Fruit fly (Drosophila melanogaster) whole organism, embryonic: ENCODE results near the gene PMP34.

Source experiments
- ATbp ChIP-seq: fragments of 200-800 bp; sonication (Bioruptor generic); optimal IDR thresholded peaks from 2 replicates; lab custom pipeline; 2017; ENCODE audit warnings: missing biosample characterization, mild to moderate bottlenecking, missing genetic modification characterization, missing genetic modification reagents
- Awh ChIP-seq: fragments of 200-800 bp; sonication (Bioruptor generic); IDR thresholded peaks from 2 replicates; pipeline ENCODE4, ENCODE4 v1.3.6; 2022; ENCODE audit warnings: missing biosample characterization, missing genetic modification characterization
- BEAF-32 ChIP-seq: fragments of 200-800 bp; sonication (Bioruptor generic); optimal IDR thresholded peaks from 3 replicates; lab custom pipeline; 2017; ENCODE audit warnings: missing biosample characterization, missing genetic modification characterization, mild to moderate bottlenecking, moderate library complexity, missing genetic modification reagents
- Bdp1 ChIP-seq: fragments of 200-800 bp; sonication (Bioruptor generic); optimal IDR thresholded peaks from 3 replicates; lab custom pipeline; 2016; ENCODE audit warnings: missing biosample characterization, missing genetic modification characterization
- C15 ChIP-seq: fragments of 200-800 bp; sonication (Bioruptor generic); IDR thresholded peaks from 3 replicates; pipeline ENCODE4 v1.3.6; 2022; ENCODE audit warnings: missing biosample characterization, missing genetic modification characterization
- CG11504 ChIP-seq: fragments of 200-800 bp; sonication (Bioruptor generic); optimal IDR thresholded peaks from 3 replicates; lab custom pipeline; 2019; ENCODE audit warnings: missing biosample characterization, mild to moderate bottlenecking, missing genetic modification characterization, moderate library complexity
- CG12769 ChIP-seq: fragments of 200-800 bp; sonication (Bioruptor generic); optimal IDR thresholded peaks from 2 replicates; lab custom pipeline; 2019; ENCODE audit warnings: missing biosample characterization, mild to moderate bottlenecking, missing genetic modification characterization, moderate library complexity
- CG14441 ChIP-seq: fragments of 200-800 bp; sonication (Bioruptor generic); IDR thresholded peaks from 2 replicates; pipeline ENCODE4 v1.3.6; 2022; ENCODE audit warnings: missing biosample characterization, missing genetic modification characterization
- CG15696 ChIP-seq: fragments of 200-800 bp; sonication (Bioruptor generic); optimal IDR thresholded peaks from 2 replicates; lab custom pipeline; 2019; ENCODE audit warnings: missing biosample characterization, mild to moderate bottlenecking, missing genetic modification characterization, moderate library complexity
- CG17186 ChIP-seq: fragments of 200-800 bp; sonication (Bioruptor generic); optimal IDR thresholded peaks from 3 replicates; lab custom pipeline; 2017; ENCODE audit warnings: missing biosample characterization, missing genetic modification reagents, missing genetic modification characterization
- CG17359 ChIP-seq: fragments of 200-800 bp; sonication (Bioruptor generic); optimal IDR thresholded peaks from 3 replicates; lab custom pipeline; 2018; ENCODE audit warnings: missing biosample characterization, mild to moderate bottlenecking, missing genetic modification characterization, moderate library complexity
- CG17829 ChIP-seq: fragments of 200-800 bp; optimal IDR thresholded peaks from 2 replicates; lab custom pipeline; 2019; ENCODE audit warnings: missing biosample characterization, mild to moderate bottlenecking, missing genetic modification characterization, moderate library complexity
- CG17912 ChIP-seq: fragments of 200-800 bp; sonication (Bioruptor generic); optimal IDR thresholded peaks from 2 replicates; lab custom pipeline; 2018; ENCODE audit warnings: missing biosample characterization, mild to moderate bottlenecking, missing genetic modification characterization
- CG1792 ChIP-seq: fragments of 200-800 bp; sonication (Bioruptor generic); optimal IDR thresholded peaks from 2 replicates; lab custom pipeline; 2016; ENCODE audit warnings: missing biosample characterization, missing genetic modification characterization
- CG2116 ChIP-seq: fragments of 200-800 bp; sonication (Bioruptor generic); optimal IDR thresholded peaks from 3 replicates; lab custom pipeline; 2018; ENCODE audit warnings: missing biosample characterization, mild to moderate bottlenecking, missing genetic modification characterization
- CG30431 ChIP-seq: fragments of 200-800 bp; sonication (Bioruptor generic); optimal IDR thresholded peaks from 2 replicates; lab custom pipeline; 2017; ENCODE audit warnings: missing biosample characterization, missing genetic modification characterization
- CG3065 ChIP-seq: fragments of 200-800 bp; sonication (Bioruptor generic); optimal IDR thresholded peaks from 2 replicates; lab custom pipeline; 2016; ENCODE audit warnings: missing biosample characterization, missing genetic modification characterization
- CG4404 ChIP-seq: fragments of 200-800 bp; sonication (Bioruptor generic); IDR thresholded peaks from 2 replicates; pipeline ENCODE4 v1.3.6; 2022; ENCODE audit warnings: missing biosample characterization, missing genetic modification characterization
- CG5180 ChIP-seq: fragments of 200-800 bp; sonication (Bioruptor generic); optimal IDR thresholded peaks from 3 replicates; lab custom pipeline; 2017; ENCODE audit warnings: missing biosample characterization, missing genetic modification characterization, mild to moderate bottlenecking, moderate library complexity, missing genetic modification reagents
- CG5245 ChIP-seq: fragments of 200-800 bp; sonication (Bioruptor generic); optimal IDR thresholded peaks from 3 replicates; lab custom pipeline; 2016; ENCODE audit warnings: missing biosample characterization, missing genetic modification characterization
- CG5953 ChIP-seq: fragments of 200-800 bp; sonication (Bioruptor generic); IDR thresholded peaks from 2 replicates; pipeline ENCODE4 v1.3.6; 2022; ENCODE audit warnings: missing biosample characterization, missing genetic modification characterization
- CG7963 ChIP-seq: fragments of 200-800 bp; sonication (Bioruptor generic); IDR thresholded peaks from 3 replicates; pipeline ENCODE4 v1.3.6; 2022; ENCODE audit warnings: missing biosample characterization, missing genetic modification characterization; ENCODE audit not compliant: partially characterized antibody
- CG8388 ChIP-seq: fragments of 200-800 bp; sonication (Bioruptor generic); optimal IDR thresholded peaks from 2 replicates; lab custom pipeline; 2019; ENCODE audit warnings: missing biosample characterization, mild to moderate bottlenecking, missing genetic modification characterization, moderate library complexity
- CkIIα-i1 ChIP-seq: fragments of 200-800 bp; sonication (Bioruptor generic); IDR thresholded peaks from 2 replicates; pipeline ENCODE4 v1.3.6; 2022; ENCODE audit warnings: missing biosample characterization, missing genetic modification characterization
- CrebB ChIP-seq: fragments of 200-800 bp; sonication (Bioruptor generic); optimal IDR thresholded peaks from 3 replicates; lab custom pipeline; 2018; ENCODE audit warnings: missing biosample characterization, mild to moderate bottlenecking, missing genetic modification characterization
- Drgx ChIP-seq: fragments of 200-800 bp; sonication (Bioruptor generic); IDR thresholded peaks from 2 replicates; pipeline ENCODE4 v1.3.6; 2022; ENCODE audit warnings: missing biosample characterization, missing genetic modification characterization
- Eip74EF ChIP-seq, 2 experiments: fragments of 200-800 bp in 1 of 2; fragments of >200 bp in 1 of 2; sonication (Bioruptor generic) in 1 of 2; optimal IDR thresholded peaks; 2 replicates each; lab custom pipeline; 2017 to 2019; ENCODE audit warnings: missing biosample characterization in 2 of 2, missing genetic modification characterization in 2 of 2, mild to moderate bottlenecking in 1 of 2, moderate library complexity in 1 of 2
- HLH3B ChIP-seq: fragments of 200-800 bp; sonication (Bioruptor generic); IDR thresholded peaks from 2 replicates; pipeline ENCODE4 v1.3.6; 2022; ENCODE audit warnings: missing biosample characterization, missing genetic modification characterization
- HLH4C ChIP-seq: fragments of 200-800 bp; sonication (Bioruptor generic); IDR thresholded peaks from 3 replicates; pipeline ENCODE4 v1.3.6; 2022; ENCODE audit warnings: missing biosample characterization, missing genetic modification characterization; ENCODE audit not compliant: partially characterized antibody
- Hsf ChIP-seq: fragments of 200-800 bp; sonication (Bioruptor generic); optimal IDR thresholded peaks from 3 replicates; lab custom pipeline; 2016; ENCODE audit warnings: missing biosample characterization, missing genetic modification characterization
- MBD-R2 ChIP-seq: fragments of 200-800 bp; sonication (Bioruptor generic); IDR thresholded peaks from 2 replicates; pipeline ENCODE4 v1.3.6; 2022; ENCODE audit warnings: missing biosample characterization, missing genetic modification characterization
- Med ChIP-seq: fragments of 200-800 bp; sonication (Bioruptor generic); peaks from one replicate; lab custom pipeline; 2016; ENCODE audit warnings: missing biosample characterization, missing genetic modification characterization, mild to moderate bottlenecking, inconsistent platforms, moderate library complexity
- Mrtf ChIP-seq: fragments of 200-800 bp; sonication (Bioruptor generic); IDR thresholded peaks from 3 replicates; pipeline ENCODE4 v1.3.6; 2022; ENCODE audit warnings: missing biosample characterization, missing genetic modification characterization
- Vsx1 ChIP-seq: fragments of 200-800 bp; sonication (Bioruptor generic); optimal IDR thresholded peaks from 2 replicates; lab custom pipeline; 2017; ENCODE audit warnings: missing biosample characterization, mild to moderate bottlenecking, missing genetic modification characterization, missing genetic modification reagents
- bigmax ChIP-seq: fragments of 200-800 bp; sonication (Bioruptor generic); optimal IDR thresholded peaks from 2 replicates; lab custom pipeline; 2018; ENCODE audit warnings: missing biosample characterization, mild to moderate bottlenecking, missing genetic modification characterization
- bsh ChIP-seq, 2 experiments: fragments of 200-800 bp; sonication (Bioruptor generic); optimal IDR thresholded peaks; 2 replicates each; lab custom pipeline; 2017 to 2018; ENCODE audit warnings: mild to moderate bottlenecking in 2 of 2, missing biosample characterization in 2 of 2, missing genetic modification characterization in 2 of 2, moderate library complexity in 1 of 2
- cad ChIP-seq: fragments of >200 bp; optimal IDR thresholded peaks from 2 replicates; lab custom pipeline; 2017; ENCODE audit warnings: missing biosample characterization, missing genetic modification characterization
- caup ChIP-seq: fragments of 200-800 bp; sonication (Bioruptor generic); optimal IDR thresholded peaks from 3 replicates; lab custom pipeline; 2017; ENCODE audit warnings: missing biosample characterization, mild to moderate bottlenecking, missing genetic modification characterization, moderate library complexity; ENCODE audit not compliant: severe bottlenecking
- hkb ChIP-seq, 2 experiments: fragments of 200-800 bp in 1 of 2; fragments of >200 bp in 1 of 2; sonication (Bioruptor generic) in 1 of 2; IDR thresholded peaks in 1 of 2; optimal IDR thresholded peaks in 1 of 2; 2 replicates each; pipeline versions ENCODE4 v1.3.6 to Lab custom; 2017 to 2022; ENCODE audit warnings: missing biosample characterization in 1 of 2, missing genetic modification characterization in 1 of 2
- jumu ChIP-seq: fragments of 200-800 bp; sonication (Bioruptor generic); optimal IDR thresholded peaks from 3 replicates; lab custom pipeline; 2016; ENCODE audit warnings: missing biosample characterization, missing genetic modification characterization
- kay ChIP-seq: fragments of 200-800 bp; sonication (Bioruptor generic); optimal IDR thresholded peaks from 2 replicates; lab custom pipeline; 2016; ENCODE audit warnings: missing biosample characterization, missing genetic modification characterization
- knrl ChIP-seq: fragments of 200-800 bp; sonication (Bioruptor generic); IDR thresholded peaks from 3 replicates; pipeline ENCODE4 v1.3.6; 2022; ENCODE audit warnings: missing biosample characterization, missing genetic modification characterization; ENCODE audit not compliant: partially characterized antibody
- nom ChIP-seq: fragments of 200-800 bp; sonication (Bioruptor generic); optimal IDR thresholded peaks from 2 replicates; lab custom pipeline; 2017; ENCODE audit warnings: missing biosample characterization, missing genetic modification characterization, mild to moderate bottlenecking, moderate library complexity, missing genetic modification reagents
- odd ChIP-seq: fragments of 200-800 bp; sonication (Bioruptor generic); optimal IDR thresholded peaks from 2 replicates; lab custom pipeline; 2017; ENCODE audit warnings: missing biosample characterization, mild to moderate bottlenecking, missing genetic modification characterization
- pnt ChIP-seq: fragments of 200-800 bp; sonication (Bioruptor generic); optimal IDR thresholded peaks from 3 replicates; lab custom pipeline; 2016; ENCODE audit warnings: missing biosample characterization, missing genetic modification characterization
- row ChIP-seq: fragments of 200-800 bp; sonication (Bioruptor generic); IDR thresholded peaks from 3 replicates; pipeline ENCODE4 v1.3.6; 2022; ENCODE audit warnings: missing biosample characterization, missing genetic modification characterization
- slbo ChIP-seq: fragments of 200-800 bp; sonication (Bioruptor generic); IDR thresholded peaks from 2 replicates; pipeline ENCODE4 v1.3.6; 2022; ENCODE audit warnings: missing biosample characterization, missing genetic modification characterization
- sr ChIP-seq: fragments of 200-800 bp; sonication (Bioruptor generic); IDR thresholded peaks from 3 replicates; pipeline ENCODE4 v1.3.6; 2022; ENCODE audit warnings: missing biosample characterization, missing genetic modification characterization
- tgo ChIP-seq: fragments of 200-800 bp; sonication (Bioruptor generic); IDR thresholded peaks from 3 replicates; pipeline ENCODE4 v1.3.6; 2022; ENCODE audit warnings: missing biosample characterization, missing genetic modification characterization
- tio ChIP-seq: fragments of 200-800 bp; sonication (Bioruptor generic); optimal IDR thresholded peaks from 2 replicates; lab custom pipeline; 2017; ENCODE audit warnings: missing biosample characterization, missing genetic modification characterization, inconsistent platforms
- yki ChIP-seq: fragments of >200 bp; optimal IDR thresholded peaks from 3 replicates; lab custom pipeline; 2018

The PMP34 gene

DNA sequence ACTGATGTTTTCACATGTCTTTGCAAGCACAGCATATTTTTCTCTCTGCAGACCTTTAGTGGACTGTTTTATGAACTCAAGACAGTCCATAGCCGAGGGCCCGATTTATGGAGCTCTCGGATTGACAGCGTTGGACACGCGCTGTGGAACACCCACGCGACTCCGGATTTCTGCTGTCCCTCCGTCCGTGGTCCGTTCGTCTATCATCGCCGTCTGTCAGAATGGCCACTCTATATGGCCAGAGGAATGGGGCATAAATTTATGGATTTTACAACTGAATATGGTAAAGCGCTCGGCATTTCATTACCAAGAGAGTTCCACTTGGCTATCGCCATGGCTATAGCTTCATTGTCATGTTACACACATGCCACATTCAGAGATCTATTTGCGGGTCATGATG lies 9.5 kb downstream of the PMP34 start (continued):
- TF ChIP-seq CG5953 (GFP tag; lab: Robert Waterston, UW) (no peak), tgo (no peak), pnt (no peak), jumu (GFP tag; lab: Kevin White, UChicago) (no peak), CrebB (tag; lab: Kevin White, UChicago) (no peak), Med (GFP tag; lab: Kevin White, UChicago) (peak; percentile 45), CG1792 (GFP tag; lab: Kevin White, UChicago) (no peak), Awh (GFP tag; lab: Robert Waterston, UW) (no peak), CG17359 (tag; lab: Kevin White, UChicago) (no peak), MBD-R2 (GFP tag; lab: Robert Waterston, UW) (no peak), kay (GFP tag; lab: Kevin White, UChicago) (no peak), CG4404 (GFP tag; lab: Robert Waterston, UW) (no peak), CkIIα-i1 (GFP tag; lab: Robert Waterston, UW) (no peak), Mrtf (GFP tag; lab: Robert Waterston, UW) (no peak), odd (GFP tag; lab: Kevin White, UChicago) (no peak), C15 (GFP tag; lab: Robert Waterston, UW) (0 out of 3 replicates have a peak, but pooled peaks have one; percentile 19), sr (GFP tag; lab: Robert Waterston, UW) (peak; percentile 54; the same call in 2 of the 3 replicates), CG30431 (no peak), HLH3B (GFP tag; lab: Robert Waterston, UW) (0 out of 2 replicates have a peak, but pooled peaks have one; percentile 30), CG17912 (GFP tag; lab: Kevin White, UChicago) (no peak), Bdp1 (GFP tag; lab: Kevin White, UChicago) (no peak), row (GFP tag; lab: Robert Waterston, UW) (peak; percentile 42; the same call in 1 of the 3 replicates), HLH4C (GFP tag; lab: Robert Waterston, UW) (no peak), knrl (GFP tag; lab: Robert Waterston, UW) (no peak), yki (lab: Kevin White, UChicago) (no peak), bigmax (GFP tag; lab: Kevin White, UChicago) (no peak), CG17829 (tag; lab: Kevin White, UChicago) (no peak), Eip74EF (GFP tag; optimal IDR thresholded peaks at IDR 0.05; lab: Kevin White, UChicago) (no peak), BEAF-32 (GFP tag; lab: Kevin White, UChicago) (no peak), CG3065 (no peak), CG14441 (0 out of 2 replicates have a peak, but pooled peaks have one; percentile 44), slbo (GFP tag; lab: Robert Waterston, UW) (0 out of 2 replicates have a peak, but pooled peaks have one; percentile 24), nom (no peak), CG12769 (peak; percentile 27), ATbp (GFP tag; lab: Kevin White, UChicago) (no peak), CG2116 (no peak), Vsx1 (GFP tag; lab: Kevin White, UChicago) (no peak), tio (GFP tag; lab: Kevin White, UChicago) (no peak), CG5245 (GFP tag; lab: Kevin White, UChicago) (no peak)

dm6 chr3L:4336588-4336987 lies 18.0 kb downstream of the PMP34 start:
- TF ChIP-seq Med (GFP tag; lab: Kevin White, UChicago) (peak; percentile 9), CG7963 (GFP tag; lab: Robert Waterston, UW) (no peak), CG15696 (tag; lab: Kevin White, UChicago) (no peak), bsh (GFP tag; optimal IDR thresholded peaks at IDR 0.05; lab: Kevin White, UChicago) (peak in 1 of 2 experiments; percentile 20), CG17186 (GFP tag; lab: Kevin White, UChicago) (no peak), CG8388 (GFP tag; lab: Kevin White, UChicago) (no peak), Hsf (GFP tag; lab: Kevin White, UChicago) (no peak), nom (peak; percentile 82), CG11504 (tag; lab: Kevin White, UChicago) (peak; percentile 10), CG1792 (GFP tag; lab: Kevin White, UChicago) (no peak), CG5180 (no peak), hkb (optimal IDR thresholded peaks at IDR 0.05; lab: Kevin White, UChicago) (no peak), hkb (GFP tag; IDR thresholded peaks at IDR 0.05; lab: Robert Waterston, UW) (0 out of 2 replicates have a peak, but pooled peaks have one; percentile 36), caup (no peak), Drgx (GFP tag; lab: Robert Waterston, UW) (peak; percentile 70), cad (GFP tag; lab: Kevin White, UChicago) (no peak)
